Worm (Caenorhabditis elegans) whole organism, early embryonic: ENCODE data around the gene C17A2.3.

Experiments
- B0310.2 ChIP-seq: sonication (generic microtip); optimal IDR thresholded peaks from 2 replicates; lab custom pipeline; 2016; ENCODE audit warnings: mild to moderate bottlenecking, missing genetic modification characterization, missing compliant biosample characterization
- F13C5.2 ChIP-seq: sonication (generic microtip); optimal IDR thresholded peaks from 2 replicates; lab custom pipeline; 2017; ENCODE audit warnings: mild to moderate bottlenecking, missing genetic modification characterization, inconsistent platforms, missing compliant biosample characterization
- aly-1 ChIP-seq: sonication (generic microtip); optimal IDR thresholded peaks from 2 replicates; lab custom pipeline; 2016; ENCODE audit warnings: missing genetic modification characterization, missing compliant biosample characterization
- ceh-13 ChIP-seq: fragments of 200-800 bp; sonication (Bioruptor generic); optimal IDR thresholded peaks from 2 replicates; lab custom pipeline; 2018; ENCODE audit warnings: mild to moderate bottlenecking, missing genetic modification characterization, missing compliant biosample characterization
- ceh-36 ChIP-seq: sonication (generic microtip); optimal IDR thresholded peaks from 2 replicates; lab custom pipeline; 2016; ENCODE audit warnings: missing genetic modification characterization, inconsistent platforms, missing compliant biosample characterization
- ets-7 ChIP-seq: sonication (generic microtip); optimal IDR thresholded peaks from 2 replicates; lab custom pipeline; 2016; ENCODE audit warnings: missing genotype, missing genetic modification characterization, missing compliant biosample characterization
- flt-1 ChIP-seq: fragments of 200-800 bp; sonication (Bioruptor generic); IDR thresholded peaks from 2 replicates; pipeline ENCODE4 v1.3.6; 2022; ENCODE audit warnings: missing genetic modification characterization, missing compliant biosample characterization
- hmbx-1 ChIP-seq: sonication (generic microtip); optimal IDR thresholded peaks from 2 replicates; lab custom pipeline; 2016; ENCODE audit warnings: mild to moderate bottlenecking, missing genetic modification characterization, missing compliant biosample characterization
- hmg-4 ChIP-seq: fragments of 200-800 bp; sonication (Bioruptor generic); optimal IDR thresholded peaks from 2 replicates; lab custom pipeline; 2018; ENCODE audit warnings: mild to moderate bottlenecking, missing genetic modification characterization, missing compliant biosample characterization
- hnd-1 ChIP-seq: sonication (generic microtip); optimal IDR thresholded peaks from 2 replicates; lab custom pipeline; 2016; ENCODE audit warnings: missing genetic modification characterization, missing compliant biosample characterization
- pes-1 ChIP-seq: fragments of 200-800 bp; sonication (Bioruptor generic); IDR thresholded peaks from 2 replicates; pipeline ENCODE4 v1.3.6; 2022; ENCODE audit warnings: missing genetic modification reagents, missing genetic modification characterization, missing compliant biosample characterization
- scrt-1 ChIP-seq: fragments of 200-800 bp; sonication (Bioruptor generic); IDR thresholded peaks from 2 replicates; pipeline ENCODE4 v1.3.6; 2022; ENCODE audit warnings: missing genetic modification characterization, missing compliant biosample characterization
- tbx-11 ChIP-seq: fragments of 200-800 bp; sonication (Bioruptor generic); IDR thresholded peaks from 2 replicates; pipeline ENCODE4 v1.3.6; 2022; ENCODE audit warnings: missing genetic modification characterization, missing compliant biosample characterization
- tbx-37 ChIP-seq: fragments of 200-800 bp; sonication (Bioruptor generic); conservative IDR thresholded peaks from 2 replicates; pipeline ENCODE4 v1.3.6; 2022; ENCODE audit warnings: missing genetic modification reagents, missing genetic modification characterization, missing compliant biosample characterization
- tra-4 ChIP-seq: sonication (generic microtip); optimal IDR thresholded peaks from 2 replicates; lab custom pipeline; 2017; ENCODE audit warnings: missing genetic modification characterization, missing compliant biosample characterization

C17A2.3 gene

DNA sequence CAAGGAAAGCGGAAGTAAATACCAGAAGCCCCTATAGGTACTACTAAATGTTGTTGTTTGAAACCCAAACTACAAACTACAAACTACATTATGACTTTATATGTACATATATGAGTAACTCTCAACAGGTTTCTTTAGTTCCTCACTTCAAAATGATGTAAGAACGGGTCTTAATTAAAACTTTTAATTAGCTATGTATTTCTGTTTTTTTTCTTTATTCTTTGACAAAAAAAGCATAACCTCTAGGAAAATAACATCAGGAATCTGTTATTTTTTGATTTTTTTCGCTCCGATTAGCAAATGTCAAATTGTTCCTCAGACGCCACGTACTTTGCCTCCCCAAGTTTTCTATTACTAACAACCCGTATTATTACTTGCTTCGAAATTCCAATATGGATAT is 34.9 kb downstream of the C17A2.3 start, which contains the start of gene srh-250:
srh-250 (plus strand) TSS at position 301 of the 400 bp plus-strand sequence.
- no peak for TF ChIP-seq tbx-11

DNA sequence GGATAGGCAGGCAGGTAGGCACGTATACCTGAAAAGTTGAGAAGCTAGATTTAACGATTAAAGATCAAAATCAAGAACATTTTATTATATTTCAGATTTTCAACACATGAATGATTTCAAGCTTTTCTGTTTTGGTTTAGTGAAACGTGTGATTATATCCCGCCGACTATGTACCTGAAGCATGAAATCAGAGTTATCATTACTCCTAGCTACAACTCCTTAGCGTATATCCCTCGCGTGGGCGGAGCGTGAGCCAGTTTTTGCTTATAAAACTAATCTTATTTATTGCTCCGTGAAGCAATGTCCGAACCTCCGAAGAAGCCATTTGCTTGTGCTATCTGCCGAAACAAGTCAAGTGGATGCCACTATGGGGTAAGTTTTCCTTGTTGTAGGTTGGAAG is 36.5 kb downstream of the C17A2.3 start, which contains the start of gene nhr-166:
nhr-166 (plus strand) TSS at position 301 of the 400 bp plus-strand sequence.
- no peak for TF ChIP-seq F13C5.2 (tag; lab: Kevin White, UChicago)
- TF ChIP-seq scrt-1 (GFP tag; lab: Robert Waterston, UW) = no peak
- no peak for TF ChIP-seq hnd-1 (tag; lab: Kevin White, UChicago)
- TF ChIP-seq pes-1 = no peak
- no peak for TF ChIP-seq ceh-36
- TF ChIP-seq flt-1 (GFP tag; lab: Robert Waterston, UW) = no peak
- no peak for TF ChIP-seq B0310.2 (tag; lab: Kevin White, UChicago)
- no peak for TF ChIP-seq tra-4 (tag; lab: Kevin White, UChicago)
- TF ChIP-seq ets-7 (tag; lab: Kevin White, UChicago) = no peak
- TF ChIP-seq ceh-13 (GFP tag; lab: Kevin White, UChicago) = no peak
- no peak for TF ChIP-seq hmg-4 (GFP tag; lab: Kevin White, UChicago)
- no peak for TF ChIP-seq tbx-37 (GFP tag; lab: Robert Waterston, UW)
- TF ChIP-seq hmbx-1 (tag; lab: Kevin White, UChicago) = no peak

DNA sequence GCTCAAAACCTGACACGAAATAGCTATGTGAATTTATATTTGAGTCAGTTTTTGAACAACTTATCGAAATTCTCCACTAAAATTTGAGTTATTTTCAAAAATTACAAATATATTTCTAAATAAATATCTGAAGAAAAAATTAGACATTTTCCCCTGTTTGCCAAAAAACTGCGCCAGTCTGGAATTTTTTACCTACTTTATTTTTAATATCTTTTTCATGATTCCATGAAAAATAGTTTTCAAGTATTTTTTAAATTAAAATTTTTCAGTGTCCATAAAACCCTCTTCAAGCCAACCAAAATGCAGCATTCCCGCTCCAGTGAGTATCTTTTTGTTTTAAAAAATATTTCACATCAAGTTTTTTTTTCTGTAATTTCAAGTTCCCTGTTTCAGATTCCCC is 47.7 kb downstream of the C17A2.3 start, which contains the start of gene F53C3.8:
F53C3.8 (plus strand) TSS at position 301 of the 400 bp plus-strand sequence.
- TF ChIP-seq ceh-36 (no peak), B0310.2 (tag; lab: Kevin White, UChicago) (no peak), hmbx-1 (tag; lab: Kevin White, UChicago) (no peak)

DNA sequence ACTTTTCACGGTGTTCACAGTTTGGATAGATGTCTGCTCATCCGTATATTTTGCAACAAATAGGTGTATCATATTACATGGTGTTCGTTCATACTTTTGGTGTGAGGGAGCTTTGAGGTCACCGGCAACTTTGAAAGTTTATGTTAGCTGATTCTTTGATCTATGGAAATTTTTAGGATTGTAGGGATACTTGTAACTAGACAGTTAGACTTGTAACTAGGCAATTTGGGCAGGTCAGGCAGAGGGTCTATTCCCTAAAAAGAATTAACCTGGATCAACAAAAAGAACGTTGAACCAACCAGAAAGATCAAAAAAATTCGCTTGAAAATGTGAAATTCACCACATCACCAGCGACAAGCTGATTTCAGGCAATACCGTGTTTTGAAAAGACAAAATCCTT is 50.5 kb downstream of the C17A2.3 start:
- TF ChIP-seq hmg-4 (GFP tag; lab: Kevin White, UChicago) = no peak
- TF ChIP-seq tbx-37 (GFP tag; lab: Robert Waterston, UW) = no peak
- TF ChIP-seq F13C5.2 (tag; lab: Kevin White, UChicago) = no peak
- TF ChIP-seq B0310.2 (tag; lab: Kevin White, UChicago) = no peak
- no peak for TF ChIP-seq hnd-1 (tag; lab: Kevin White, UChicago)
- TF ChIP-seq aly-1 (tag; lab: Kevin White, UChicago) = no peak
- no peak for TF ChIP-seq hmbx-1 (tag; lab: Kevin White, UChicago)
- no peak for TF ChIP-seq pes-1
- no peak for TF ChIP-seq ets-7 (tag; lab: Kevin White, UChicago)

DNA sequence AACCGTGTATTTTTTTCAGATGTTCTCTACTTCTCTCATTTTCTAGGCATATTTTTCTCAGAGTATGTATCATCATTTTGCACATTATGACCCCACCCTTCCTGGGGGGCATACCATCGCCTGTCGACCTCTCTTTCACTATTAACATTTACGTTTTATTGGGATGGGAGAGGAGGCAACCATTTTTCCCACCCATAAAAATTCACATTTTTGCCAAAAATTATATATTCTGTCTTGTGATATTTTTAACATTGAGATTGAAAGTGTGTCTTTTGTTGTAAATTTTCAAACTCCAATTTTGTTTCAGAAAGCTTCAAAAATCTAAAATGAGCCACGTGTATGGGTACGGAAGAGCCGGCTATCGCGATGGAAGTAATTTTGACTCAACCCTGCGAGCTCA is 51.3 kb downstream of the C17A2.3 start, which contains the start of gene F53C3.7:
F53C3.7 (plus strand) TSS at position 301 of the 400 bp plus-strand sequence.
- no peak for TF ChIP-seq ceh-13 (GFP tag; lab: Kevin White, UChicago)
- TF ChIP-seq hmbx-1 (tag; lab: Kevin White, UChicago) = no peak
- no peak for TF ChIP-seq tbx-37 (GFP tag; lab: Robert Waterston, UW)
